Worm (Caenorhabditis elegans) whole organism, L1 larva: Measurements from ENCODE around the gene T02B11.6.
"Not testable (repeated sequence)": the region's sequence is repeated elsewhere in the genome, so short reads cannot be mapped to it uniquely, and the experiment has no call there.

Experiments used
- C04F5.9 ChIP-seq: sonication (generic microtip); optimal IDR thresholded peaks from 2 replicates; lab custom pipeline; 2016; ENCODE audit warnings: missing genetic modification characterization, missing compliant biosample characterization
- C16A3.4 ChIP-seq: fragments of 150-350 bp; optimal IDR thresholded peaks from 2 replicates; lab custom pipeline; 2014; ENCODE audit warnings: missing biosample characterization, missing genetic modification characterization
- aha-1 ChIP-seq: fragments of 150-350 bp; optimal IDR thresholded peaks from 2 replicates; lab custom pipeline; 2014; ENCODE audit warnings: missing biosample characterization, missing genetic modification characterization
- alr-1 ChIP-seq: fragments of 200-800 bp; sonication (Bioruptor generic); optimal IDR thresholded peaks from 2 replicates; lab custom pipeline; 2018; ENCODE audit warnings: borderline replicate concordance, mild to moderate bottlenecking, missing genetic modification characterization, missing compliant biosample characterization
- ceh-88 ChIP-seq: fragments of 200-800 bp; sonication (Bioruptor generic); IDR thresholded peaks from 2 replicates; pipeline ENCODE4 v1.3.6; 2022; ENCODE audit warnings: missing genetic modification characterization, missing compliant biosample characterization
- ceh-90 ChIP-seq: sonication (generic microtip); optimal IDR thresholded peaks from 2 replicates; lab custom pipeline; 2016; ENCODE audit warnings: missing genetic modification characterization, missing compliant biosample characterization
- ces-1 ChIP-seq: fragments of 150-350 bp; optimal IDR thresholded peaks from 2 replicates; lab custom pipeline; 2014; ENCODE audit warnings: missing biosample characterization, missing genetic modification reagents, missing genetic modification characterization
- dsc-1 ChIP-seq: sonication (generic microtip); optimal IDR thresholded peaks from 2 replicates; lab custom pipeline; 2016; ENCODE audit warnings: mild to moderate bottlenecking, missing genetic modification characterization, missing compliant biosample characterization
- efl-1 ChIP-seq, 4 experiments: fragments of 150-350 bp; optimal IDR thresholded peaks in 3 of 4; peaks in 1 of 4; 1 replicate in 1 of 4; 2 replicates in 3 of 4; lab custom pipeline; 2014; ENCODE audit warnings: missing biosample characterization in 2 of 4, missing genetic modification characterization in 2 of 4, missing genetic modification reagents in 2 of 4
- egl-13 ChIP-seq: sonication (generic microtip); optimal IDR thresholded peaks from 2 replicates; lab custom pipeline; 2016; ENCODE audit warnings: missing genotype, missing genetic modification reagents, missing genetic modification characterization, missing compliant biosample characterization
- elt-2 ChIP-seq: sonication (generic microtip); optimal IDR thresholded peaks from 2 replicates; lab custom pipeline; 2016; ENCODE audit warnings: missing genetic modification characterization, mild to moderate bottlenecking, inconsistent platforms, missing compliant biosample characterization, missing genetic modification reagents
- hlh-17 ChIP-seq: fragments of 200-800 bp; sonication (Bioruptor generic); optimal IDR thresholded peaks from 2 replicates; lab custom pipeline; 2018; ENCODE audit warnings: missing genetic modification characterization, mild to moderate bottlenecking, missing compliant biosample characterization, moderate library complexity, borderline replicate concordance
- irx-1 ChIP-seq: sonication (generic microtip); optimal IDR thresholded peaks from 2 replicates; lab custom pipeline; 2016; ENCODE audit warnings: missing genetic modification characterization, missing compliant biosample characterization
- jun-1 ChIP-seq: fragments of 150-350 bp; optimal IDR thresholded peaks from 2 replicates; lab custom pipeline; 2014; ENCODE audit warnings: missing biosample characterization, missing genetic modification reagents, missing genetic modification characterization
- lir-3 ChIP-seq: sonication (generic microtip); optimal IDR thresholded peaks from 2 replicates; lab custom pipeline; 2016; ENCODE audit warnings: mild to moderate bottlenecking, missing genetic modification characterization, moderate library complexity, missing compliant biosample characterization; ENCODE audit not compliant: poor library complexity
- lsy-2 ChIP-seq, 2 experiments: fragments of 150-350 bp; optimal IDR thresholded peaks; 2 replicates each; lab custom pipeline; 2014; ENCODE audit warnings: missing biosample characterization in 2 of 2, missing genetic modification characterization in 2 of 2
- mdl-1 ChIP-seq, 2 experiments: fragments of 150-350 bp; optimal IDR thresholded peaks; 2 replicates each; lab custom pipeline; 2014 to 2017; ENCODE audit warnings: missing biosample characterization in 2 of 2, missing genetic modification characterization in 2 of 2, inconsistent platforms in 1 of 2
- nhr-12 ChIP-seq: sonication (generic microtip); optimal IDR thresholded peaks from 2 replicates; lab custom pipeline; 2017; ENCODE audit warnings: missing biosample characterization, missing genetic modification characterization
- nhr-20 ChIP-seq: sonication (generic microtip); optimal IDR thresholded peaks from 2 replicates; lab custom pipeline; 2016; ENCODE audit warnings: mild to moderate bottlenecking, missing genetic modification characterization, missing compliant biosample characterization
- nhr-71 ChIP-seq: sonication (generic microtip); optimal IDR thresholded peaks from 2 replicates; lab custom pipeline; 2016; ENCODE audit warnings: mild to moderate bottlenecking, missing genetic modification characterization, moderate library complexity, missing compliant biosample characterization
- nhr-84 ChIP-seq: sonication (generic microtip); optimal IDR thresholded peaks from 2 replicates; lab custom pipeline; 2017; ENCODE audit warnings: missing biosample characterization, missing genetic modification characterization
- pag-3 ChIP-seq: sonication (generic microtip); optimal IDR thresholded peaks from 2 replicates; lab custom pipeline; 2017; ENCODE audit warnings: missing genetic modification characterization, mild to moderate bottlenecking, missing compliant biosample characterization, antibody characterized with exemption, borderline replicate concordance; ENCODE audit not compliant: insufficient read depth
- pqm-1 ChIP-seq: sonication (generic microtip); optimal IDR thresholded peaks from 3 replicates; lab custom pipeline; 2017; ENCODE audit warnings: missing biosample characterization, missing genetic modification characterization
- skn-1 ChIP-seq: fragments of 150-350 bp; optimal IDR thresholded peaks from 2 replicates; lab custom pipeline; 2014; ENCODE audit warnings: missing biosample characterization, missing genetic modification characterization
- snpc-4 ChIP-seq: fragments of 150-350 bp; optimal IDR thresholded peaks from 2 replicates; lab custom pipeline; 2014; ENCODE audit warnings: missing biosample characterization, missing genetic modification characterization
- snu-23 ChIP-seq: sonication (generic microtip); optimal IDR thresholded peaks from 2 replicates; lab custom pipeline; 2016; ENCODE audit warnings: missing genetic modification characterization, missing compliant biosample characterization
- sup-37 ChIP-seq: fragments of 200-800 bp; sonication (Bioruptor generic); optimal IDR thresholded peaks from 2 replicates; lab custom pipeline; 2018; ENCODE audit warnings: mild to moderate bottlenecking, missing genetic modification characterization, missing compliant biosample characterization
- swsn-7 ChIP-seq: sonication (generic microtip); optimal IDR thresholded peaks from 2 replicates; lab custom pipeline; 2016; ENCODE audit warnings: missing genetic modification characterization, missing compliant biosample characterization
- unc-30 ChIP-seq: sonication (generic microtip); optimal IDR thresholded peaks from 2 replicates; lab custom pipeline; 2017; ENCODE audit warnings: missing biosample characterization, missing genetic modification characterization
- unc-86 ChIP-seq: sonication (generic microtip); optimal IDR thresholded peaks from 2 replicates; lab custom pipeline; 2016; ENCODE audit warnings: missing genetic modification characterization, missing compliant biosample characterization
- vab-15 ChIP-seq: sonication (generic microtip); optimal IDR thresholded peaks from 2 replicates; lab custom pipeline; 2017; ENCODE audit warnings: missing genotype, mild to moderate bottlenecking, missing genetic modification characterization, missing compliant biosample characterization
- xbp-1 ChIP-seq: sonication (generic microtip); optimal IDR thresholded peaks from 2 replicates; lab custom pipeline; 2016; ENCODE audit warnings: missing genetic modification characterization, missing compliant biosample characterization
- zip-4 ChIP-seq: fragments of 200-800 bp; sonication (Bioruptor generic); optimal IDR thresholded peaks from 2 replicates; lab custom pipeline; 2018; ENCODE audit warnings: mild to moderate bottlenecking, missing genetic modification characterization, moderate library complexity, missing compliant biosample characterization
- ztf-4 ChIP-seq: fragments of 150-350 bp; optimal IDR thresholded peaks from 2 replicates; lab custom pipeline; 2014; ENCODE audit warnings: missing biosample characterization, missing genetic modification characterization

T02B11.6 gene

ce11 chrV:890835-891234, 1.7 kb upstream of the T02B11.6 start, which contains the start of gene srlf-22:
TSS of gene srlf-22 (plus strand) at chrV:891135.
- not testable (repeated sequence) for TF ChIP-seq egl-13 (tag; lab: Kevin White, UChicago); sup-37; xbp-1 (tag; lab: Kevin White, UChicago)

ce11 chrV:890423-890822, 1.3 kb upstream of the T02B11.6 start, which contains the start of gene srlf-21:
TSS of gene srlf-21 (minus strand) at chrV:890523.
- no peak for TF ChIP-seq hlh-17 (GFP tag; lab: Kevin White, UChicago)
- no peak for TF ChIP-seq unc-86 (tag; lab: Kevin White, UChicago)
- TF ChIP-seq, all 84 proteins: peak for 0

- TF ChIP-seq lir-3 (tag; lab: Kevin White, UChicago): no peak
- no peak for TF ChIP-seq efl-1 (optimal IDR thresholded peaks at IDR 0.05; lab: Kevin White, UChicago)
- no peak for TF ChIP-seq efl-1 (GFP tag; optimal IDR thresholded peaks at IDR 0.05 in 1 of 2; lab: Kevin White, UChicago)
- no peak for TF ChIP-seq ces-1
- no peak for TF ChIP-seq lsy-2 (tag; optimal IDR thresholded peaks at IDR 0.05; lab: Kevin White, UChicago)
- no peak for TF ChIP-seq mdl-1 (tag; optimal IDR thresholded peaks at IDR 0.05; lab: Kevin White, UChicago)
- TF ChIP-seq snu-23: no peak
- no peak for TF ChIP-seq nhr-71 (tag; lab: Kevin White, UChicago)
- no peak for TF ChIP-seq elt-2 (tag; lab: Kevin White, UChicago)
- TF ChIP-seq skn-1 (tag; lab: Kevin White, UChicago): no peak
- no peak for TF ChIP-seq ceh-90 (tag; lab: Kevin White, UChicago)
- TF ChIP-seq egl-13 (tag; lab: Kevin White, UChicago): no peak
- TF ChIP-seq hlh-17 (GFP tag; lab: Kevin White, UChicago): no peak
- TF ChIP-seq C16A3.4: no peak
- TF ChIP-seq aha-1 (tag; lab: Kevin White, UChicago): no peak
- TF ChIP-seq C04F5.9 (tag; lab: Kevin White, UChicago): no peak
- TF ChIP-seq ztf-4 (tag; lab: Kevin White, UChicago): no peak
- no peak for TF ChIP-seq nhr-84 (tag; lab: Kevin White, UChicago)
- TF ChIP-seq unc-30 (tag; lab: Kevin White, UChicago): no peak
- TF ChIP-seq dsc-1: no peak
- TF ChIP-seq vab-15 (tag; lab: Kevin White, UChicago): no peak
These were observed 4.8 kb downstream of the T02B11.6 start, which contains the start of gene srj-38 for ce11 chrV:884324-884723. TSS of gene srj-38 (minus strand) at chrV:884424.

- TF ChIP-seq elt-2 (tag; lab: Kevin White, UChicago) (no peak), snpc-4 (no peak), pag-3 (tag; lab: Kevin White, UChicago) (no peak), nhr-20 (tag; lab: Kevin White, UChicago) (no peak), swsn-7 (tag; lab: Kevin White, UChicago) (no peak), sup-37 (no peak), zip-4 (GFP tag; lab: Kevin White, UChicago) (no peak), jun-1 (tag; lab: Kevin White, UChicago) (no peak), unc-86 (tag; lab: Kevin White, UChicago) (no peak), alr-1 (tag; lab: Kevin White, UChicago) (no peak), pqm-1 (tag; lab: Kevin White, UChicago) (no peak), ces-1 (no peak), irx-1 (no peak), ceh-88 (GFP tag; lab: Robert Waterston, UW) (no peak), nhr-12 (tag; lab: Kevin White, UChicago) (no peak), unc-30 (tag; lab: Kevin White, UChicago) (no peak)
These were observed 9.9 kb downstream of the T02B11.6 start, which contains the start of gene srg-53 for ce11 chrV:879171-879570. TSS of gene srg-53 (plus strand) at chrV:879471.
